Worm (Caenorhabditis elegans) whole organism, L2 larva: ENCODE data around the gene C34E10.10.
"Not testable (repeated sequence)": the region's sequence is repeated elsewhere in the genome, so short reads cannot be mapped to it uniquely, and the experiment has no call there.

Source experiments
- ceh-82 ChIP-seq: fragments of 150-350 bp; optimal IDR thresholded peaks from 2 replicates; lab custom pipeline; 2014; ENCODE audit warnings: missing biosample characterization, missing genetic modification characterization
- elt-3 ChIP-seq: sonication (generic microtip); optimal IDR thresholded peaks from 2 replicates; lab custom pipeline; 2017; ENCODE audit warnings: missing biosample characterization, missing genetic modification characterization
- lsy-2 ChIP-seq, 2 experiments: fragments of 150-350 bp in 1 of 2; sonication (generic microtip) in 1 of 2; optimal IDR thresholded peaks; 2 replicates each; lab custom pipeline; 2014 to 2017; ENCODE audit warnings: missing biosample characterization in 2 of 2, missing genetic modification characterization in 2 of 2
- nhr-6 ChIP-seq: fragments of 150-350 bp; optimal IDR thresholded peaks from 2 replicates; lab custom pipeline; 2014; ENCODE audit warnings: missing biosample characterization, missing genetic modification characterization
- unc-39 ChIP-seq: fragments of 150-350 bp; optimal IDR thresholded peaks from 2 replicates; lab custom pipeline; 2014; ENCODE audit warnings: missing biosample characterization, missing genetic modification characterization
- unc-55 ChIP-seq: fragments of 150-350 bp; sonication (generic microtip); optimal IDR thresholded peaks from 3 replicates; lab custom pipeline; 2014; ENCODE audit warnings: missing biosample characterization, missing genetic modification reagents, missing genetic modification characterization
- ztf-1 ChIP-seq: fragments of 200-800 bp; sonication (Bioruptor generic); conservative IDR thresholded peaks from 2 replicates; pipeline ENCODE4 v1.3.6; 2022; ENCODE audit warnings: missing genetic modification characterization, missing compliant biosample characterization
- ztf-11 ChIP-seq: sonication (generic microtip); optimal IDR thresholded peaks from 2 replicates; lab custom pipeline; 2017; ENCODE audit warnings: missing biosample characterization, missing genetic modification characterization

- not testable (repeated sequence) for TF ChIP-seq nhr-6; ztf-1 (GFP tag; lab: Robert Waterston, UW); unc-39 (tag; lab: Kevin White, UChicago); ceh-82 (tag; lab: Kevin White, UChicago); elt-3 (tag; lab: Kevin White, UChicago); ztf-11 (tag; lab: Kevin White, UChicago)
- TF ChIP-seq lsy-2 (tag; optimal IDR thresholded peaks at IDR 0.05; lab: Kevin White, UChicago) (peak in 1 of 2 experiments; percentile 58), unc-55 (GFP tag; lab: Kevin White, UChicago) (peak; percentile 10)
Observed at ce11 chrIII:5211137-5211648, 16.5 kb downstream of the C34E10.10 start.
